Fruit fly (Drosophila melanogaster): ENCODE measurements around the gene CG11983.
A peak's percentile ranks its signal among the peaks of the same experiment; 100 is the strongest.

The CG11983 gene

dm6 chr3R:8984602-8985074 is 23.5 kb upstream of the CG11983 start, which contains the start of gene CG11970 (continued):
- TF ChIP-seq zen2 (GFP tag; IDR thresholded peaks at IDR 0.05; ENCODE audit: partially characterized antibody) (no peak; the same call in 2 of the 3 replicates), stc (GFP tag; IDR thresholded peaks at IDR 0.05) (no peak), CG13624 (GFP tag; optimal IDR thresholded peaks at IDR 0.05) (no peak), Gsc (GFP tag; IDR thresholded peaks at IDR 0.05) (no peak), h (optimal IDR thresholded peaks at IDR 0.05) (no peak), salm (tag; optimal IDR thresholded peaks at IDR 0.05) (no peak), Tbp (GFP tag; optimal IDR thresholded peaks at IDR 0.05) (no peak), Lpt (GFP tag; optimal IDR thresholded peaks at IDR 0.05) (no peak), CG3838 (GFP tag; optimal IDR thresholded peaks at IDR 0.05) (no peak), CG4360 (GFP tag; IDR thresholded peaks at IDR 0.05) (no peak), CG3407 (GFP tag; optimal IDR thresholded peaks at IDR 0.05) (no peak), Atf-2 (GFP tag; optimal IDR thresholded peaks at IDR 0.05) (peak; percentile 17), CG30431 (GFP tag; optimal IDR thresholded peaks at IDR 0.05) (no peak), CG1603 (tag; optimal IDR thresholded peaks at IDR 0.05) (no peak), gce (GFP tag; IDR thresholded peaks at IDR 0.05) (no peak), CG16815 (GFP tag; optimal IDR thresholded peaks at IDR 0.05) (no peak), pan (optimal IDR thresholded peaks at IDR 0.05) (no peak), pan (GFP tag; optimal IDR thresholded peaks at IDR 0.05 in 1 of 2, IDR thresholded peaks at IDR 0.05 in 1 of 2) (no peak), Hr39 (optimal IDR thresholded peaks at IDR 0.05) (no peak), sc (optimal IDR thresholded peaks at IDR 0.05) (no peak), sc (GFP tag; optimal IDR thresholded peaks at IDR 0.05) (no peak), Lim3 (GFP tag; IDR thresholded peaks at IDR 0.05) (no peak), Kr (GFP tag; optimal IDR thresholded peaks at IDR 0.05) (no peak), CG17385 (GFP tag; optimal IDR thresholded peaks at IDR 0.05) (peak; percentile 70), corto (GFP tag; optimal IDR thresholded peaks at IDR 0.05) (no peak), pita (GFP tag; optimal IDR thresholded peaks at IDR 0.05) (no peak), Ada2b (GFP tag; IDR thresholded peaks at IDR 0.05) (peak; percentile 16; the same call in 1 of the 2 replicates), NC2β (GFP tag; optimal IDR thresholded peaks at IDR 0.05) (peak; percentile 11), CG8359 (GFP tag; optimal IDR thresholded peaks at IDR 0.05; ENCODE audit: borderline replicate concordance) (no peak), Rx (GFP tag; IDR thresholded peaks at IDR 0.05) (no peak), Abd-B (GFP tag; optimal IDR thresholded peaks at IDR 0.05) (peak; percentile 12), yki (optimal IDR thresholded peaks at IDR 0.05) (no peak), Bdp1 (GFP tag; optimal IDR thresholded peaks at IDR 0.05) (no peak), PHDP (tag; optimal IDR thresholded peaks at IDR 0.05) (no peak), Dp (GFP tag; optimal IDR thresholded peaks at IDR 0.05) (peak; percentile 73), CG11085 (GFP tag; IDR thresholded peaks at IDR 0.05) (0 out of 2 replicates have a peak, but pooled peaks have one; percentile 44), Gug (GFP tag; IDR thresholded peaks at IDR 0.05) (peak; percentile 42; the same call in 2 of the 4 replicates), CG9797 (GFP tag; optimal IDR thresholded peaks at IDR 0.05) (peak; percentile 37), CG18764 (GFP tag; optimal IDR thresholded peaks at IDR 0.05) (no peak), Aef1 (GFP tag; IDR thresholded peaks at IDR 0.05) (peak; percentile 48; the same call in 1 of the 3 replicates), CG15073 (GFP tag; optimal IDR thresholded peaks at IDR 0.05) (no peak), CG12236 (GFP tag; optimal IDR thresholded peaks at IDR 0.05) (no peak), ci (GFP tag; IDR thresholded peaks at IDR 0.05) (0 out of 3 replicates have a peak, but pooled peaks have one; percentile 34), trh (GFP tag; optimal IDR thresholded peaks at IDR 0.05) (no peak), Antp (GFP tag; optimal IDR thresholded peaks at IDR 0.05) (peak; percentile 45), CG4707 (GFP tag; optimal IDR thresholded peaks at IDR 0.05) (no peak), gsb-n (tag; optimal IDR thresholded peaks at IDR 0.05) (no peak), CG17359 (tag; optimal IDR thresholded peaks at IDR 0.05) (no peak), CG17829 (tag; optimal IDR thresholded peaks at IDR 0.05) (peak; percentile 26), ase (GFP tag; IDR thresholded peaks at IDR 0.05) (no peak), Deaf1 (tag; optimal IDR thresholded peaks at IDR 0.05) (no peak), nom (GFP tag; optimal IDR thresholded peaks at IDR 0.05) (no peak), aop (GFP tag; IDR thresholded peaks at IDR 0.05) (no peak), CG2712 (tag; optimal IDR thresholded peaks at IDR 0.05) (peak; percentile 40)

Data from whole organism, embryonic.